Worm (Caenorhabditis elegans) whole organism, L4 larva: Measurements from ENCODE around the gene rfc-4.

Source experiments
- F37D6.2 ChIP-seq: sonication (generic microtip); optimal IDR thresholded peaks from 2 replicates; lab custom pipeline; 2016; ENCODE audit warnings: mild to moderate bottlenecking, missing genetic modification characterization, missing compliant biosample characterization
- F44E2.7 ChIP-seq: fragments of 200-800 bp; sonication (Bioruptor generic); IDR thresholded peaks from 2 replicates; pipeline ENCODE4 v2.1.2; 2022; ENCODE audit warnings: missing genetic modification characterization, missing compliant biosample characterization
- F49E8.2 ChIP-seq: sonication (generic microtip); optimal IDR thresholded peaks from 2 replicates; lab custom pipeline; 2016; ENCODE audit warnings: missing compliant biosample characterization, mild to moderate bottlenecking, missing genetic modification characterization, borderline replicate concordance
- R02D3.7 ChIP-seq: fragments of 150-350 bp; sonication (generic microtip); optimal IDR thresholded peaks from 3 replicates; lab custom pipeline; 2014; ENCODE audit warnings: missing biosample characterization, missing genetic modification characterization
- T20F7.1 ChIP-seq: fragments of 200-800 bp; sonication (Bioruptor generic); optimal IDR thresholded peaks from 2 replicates; lab custom pipeline; 2018; ENCODE audit warnings: mild to moderate bottlenecking, missing genetic modification characterization, missing compliant biosample characterization
- Y48G9A.11 ChIP-seq: fragments of 200-800 bp; sonication (Bioruptor generic); IDR thresholded peaks from 2 replicates; pipeline ENCODE4 v1.3.6; 2022; ENCODE audit warnings: missing genetic modification reagents, missing genetic modification characterization, missing compliant biosample characterization
- Y5F2A.4 ChIP-seq: fragments of 200-800 bp; sonication (Bioruptor generic); optimal IDR thresholded peaks from 2 replicates; lab custom pipeline; 2018; ENCODE audit warnings: mild to moderate bottlenecking, missing genetic modification characterization, missing compliant biosample characterization
- ZK546.5 ChIP-seq, 2 experiments: sonication (generic microtip); optimal IDR thresholded peaks; 2 replicates each; lab custom pipeline; 2017; ENCODE audit warnings: missing biosample characterization in 2 of 2, missing genetic modification characterization in 2 of 2
- aly-2 ChIP-seq: sonication (generic microtip); optimal IDR thresholded peaks from 2 replicates; lab custom pipeline; 2018; ENCODE audit warnings: missing biosample characterization, missing genetic modification characterization
- ceh-32 ChIP-seq: sonication (generic microtip); optimal IDR thresholded peaks from 2 replicates; lab custom pipeline; 2016; ENCODE audit warnings: mild to moderate bottlenecking, missing genetic modification characterization, missing compliant biosample characterization; ENCODE audit not compliant: poor library complexity
- ceh-62 ChIP-seq: sonication (generic microtip); optimal IDR thresholded peaks from 2 replicates; lab custom pipeline; 2017; ENCODE audit warnings: missing biosample characterization, missing genetic modification characterization
- daf-12 ChIP-seq: fragments of 150-350 bp; optimal IDR thresholded peaks from 2 replicates; lab custom pipeline; 2014; ENCODE audit warnings: missing biosample characterization, missing genetic modification reagents, missing genetic modification characterization
- daf-16 ChIP-seq, 3 experiments: sonication (generic microtip); optimal IDR thresholded peaks; 2 replicates each; lab custom pipeline; 2016 to 2017; ENCODE audit warnings: missing genetic modification characterization in 3 of 3, missing genetic modification reagents in 3 of 3, mild to moderate bottlenecking in 2 of 3, missing compliant biosample characterization in 2 of 3, missing biosample characterization in 1 of 3, moderate library complexity in 1 of 3
- daf-19 ChIP-seq: fragments of 200-800 bp; sonication (Bioruptor generic); conservative IDR thresholded peaks from 2 replicates; pipeline ENCODE4 v1.3.6; 2022; ENCODE audit warnings: missing genetic modification characterization, missing compliant biosample characterization
- dmd-9 ChIP-seq: fragments of 200-800 bp; sonication (Bioruptor generic); IDR thresholded peaks from 2 replicates; pipeline ENCODE4 v1.3.6; 2022; ENCODE audit warnings: missing genetic modification reagents, missing genetic modification characterization, missing compliant biosample characterization
- duxl-1 ChIP-seq: sonication (generic microtip); optimal IDR thresholded peaks from 2 replicates; lab custom pipeline; 2016; ENCODE audit warnings: mild to moderate bottlenecking, missing genetic modification characterization, moderate library complexity, missing compliant biosample characterization; ENCODE audit not compliant: poor library complexity
- egl-43 ChIP-seq: fragments of 200-800 bp; sonication (Bioruptor generic); IDR thresholded peaks from 2 replicates; pipeline ENCODE4 v1.3.6; 2022; ENCODE audit warnings: missing genetic modification reagents, missing genetic modification characterization, missing compliant biosample characterization
- hlh-11 ChIP-seq: fragments of 200-800 bp; sonication (Bioruptor generic); optimal IDR thresholded peaks from 2 replicates; lab custom pipeline; 2018; ENCODE audit warnings: mild to moderate bottlenecking, missing genetic modification characterization, missing compliant biosample characterization
- hlh-30 ChIP-seq: sonication (generic microtip); optimal IDR thresholded peaks from 2 replicates; lab custom pipeline; 2017; ENCODE audit warnings: antibody characterized with exemption, mild to moderate bottlenecking, missing genetic modification characterization, missing compliant biosample characterization; ENCODE audit not compliant: insufficient read depth
- hmg-1.1 ChIP-seq: fragments of 200-800 bp; sonication (Bioruptor generic); IDR thresholded peaks from 2 replicates; pipeline ENCODE4 v1.3.6; 2022; ENCODE audit warnings: missing genetic modification reagents, missing genetic modification characterization, missing compliant biosample characterization
- jun-1 ChIP-seq: fragments of 150-350 bp; optimal IDR thresholded peaks from 2 replicates; lab custom pipeline; 2014; ENCODE audit warnings: missing biosample characterization, missing genetic modification reagents, missing genetic modification characterization
- lim-7 ChIP-seq: fragments of 200-800 bp; sonication (Bioruptor generic); IDR thresholded peaks from 2 replicates; pipeline ENCODE4 v1.3.6; 2022; ENCODE audit warnings: missing genetic modification characterization, missing compliant biosample characterization
- lin-15B ChIP-seq: fragments of 150-350 bp; sonication (generic microtip); optimal IDR thresholded peaks from 3 replicates; lab custom pipeline; 2014; ENCODE audit warnings: missing biosample characterization, missing genetic modification characterization
- lin-38 ChIP-seq: fragments of 200-800 bp; sonication (Bioruptor generic); IDR thresholded peaks from 2 replicates; pipeline ENCODE4 v1.3.6; 2022; ENCODE audit warnings: missing genetic modification reagents, missing genetic modification characterization, missing compliant biosample characterization
- lir-3 ChIP-seq: sonication (generic microtip); optimal IDR thresholded peaks from 2 replicates; lab custom pipeline; 2016; ENCODE audit warnings: mild to moderate bottlenecking, missing genetic modification characterization, missing compliant biosample characterization
- lsy-2 ChIP-seq, 2 experiments: fragments of 150-350 bp in 1 of 2; sonication (generic microtip) in 1 of 2; optimal IDR thresholded peaks; 2 replicates each; lab custom pipeline; 2014 to 2017; ENCODE audit warnings: missing biosample characterization in 2 of 2, missing genetic modification characterization in 2 of 2
- mdl-1 ChIP-seq, 2 experiments: fragments of 150-350 bp in 1 of 2; sonication (generic microtip) in 1 of 2; optimal IDR thresholded peaks; 2 replicates each; lab custom pipeline; 2014 to 2017; ENCODE audit warnings: missing biosample characterization in 2 of 2, missing genetic modification characterization in 2 of 2
- mep-1 ChIP-seq: fragments of 150-350 bp; sonication (generic microtip); optimal IDR thresholded peaks from 3 replicates; lab custom pipeline; 2014; ENCODE audit warnings: missing biosample characterization, missing genetic modification characterization
- mes-2 ChIP-seq: sonication (generic microtip); optimal IDR thresholded peaks from 2 replicates; lab custom pipeline; 2016; ENCODE audit warnings: missing genotype, mild to moderate bottlenecking, missing genetic modification characterization, missing compliant biosample characterization; ENCODE audit not compliant: poor library complexity, severe bottlenecking
- nhr-102 ChIP-seq: sonication (generic microtip); optimal IDR thresholded peaks from 2 replicates; lab custom pipeline; 2016; ENCODE audit warnings: mild to moderate bottlenecking, missing genetic modification characterization, moderate library complexity, missing compliant biosample characterization
- nhr-11 ChIP-seq: fragments of 150-350 bp; optimal IDR thresholded peaks from 2 replicates; lab custom pipeline; 2014; ENCODE audit warnings: missing biosample characterization, missing genetic modification characterization
- nhr-41 ChIP-seq: fragments of 200-800 bp; sonication (Bioruptor generic); IDR thresholded peaks from 2 replicates; pipeline ENCODE4 v1.3.6; 2022; ENCODE audit warnings: missing genetic modification reagents, missing genetic modification characterization, missing compliant biosample characterization
- nhr-42 ChIP-seq: fragments of 200-800 bp; sonication (Bioruptor generic); IDR thresholded peaks from 2 replicates; pipeline ENCODE4 v1.3.6; 2022; ENCODE audit warnings: missing genetic modification characterization, missing compliant biosample characterization
- pha-4 ChIP-seq, 2 experiments: fragments of 150-350 bp in 1 of 2; fragments of 200-800 bp in 1 of 2; sonication (Bioruptor generic) in 1 of 2; IDR thresholded peaks in 1 of 2; optimal IDR thresholded peaks in 1 of 2; 2 replicates each; pipeline versions ENCODE4 v1.3.6 to Lab custom; 2014 to 2022; ENCODE audit warnings: missing genetic modification characterization in 2 of 2, missing genetic modification reagents in 2 of 2, missing biosample characterization in 1 of 2, missing compliant biosample characterization in 1 of 2
- rbr-2 ChIP-seq: sonication (generic microtip); optimal IDR thresholded peaks from 2 replicates; lab custom pipeline; 2016; ENCODE audit warnings: missing genotype, missing genetic modification characterization, missing compliant biosample characterization
- saeg-2 ChIP-seq: fragments of 200-800 bp; sonication (Bioruptor generic); IDR thresholded peaks from 2 replicates; pipeline ENCODE4 v1.3.6; 2022; ENCODE audit warnings: missing genetic modification reagents, missing genetic modification characterization, missing compliant biosample characterization
- sdz-12 ChIP-seq: fragments of 200-800 bp; sonication (Bioruptor generic); optimal IDR thresholded peaks from 2 replicates; lab custom pipeline; 2018; ENCODE audit warnings: mild to moderate bottlenecking, missing genetic modification characterization, missing compliant biosample characterization
- set-16 ChIP-seq: fragments of 200-800 bp; sonication (Bioruptor generic); IDR thresholded peaks from 2 replicates; pipeline ENCODE4 v1.3.6; 2022; ENCODE audit warnings: missing genetic modification reagents, missing genetic modification characterization, missing compliant biosample characterization
- spr-1 ChIP-seq: sonication (generic microtip); optimal IDR thresholded peaks from 2 replicates; lab custom pipeline; 2016; ENCODE audit warnings: mild to moderate bottlenecking, missing genetic modification characterization, missing compliant biosample characterization
- spr-3 ChIP-seq: fragments of 200-800 bp; sonication (Bioruptor generic); optimal IDR thresholded peaks from 2 replicates; lab custom pipeline; 2018; ENCODE audit warnings: mild to moderate bottlenecking, missing genetic modification characterization, missing compliant biosample characterization
- tag-97 ChIP-seq: fragments of 200-800 bp; sonication (Bioruptor generic); IDR thresholded peaks from 2 replicates; pipeline ENCODE4 v1.3.6; 2022; ENCODE audit warnings: missing genetic modification characterization, missing compliant biosample characterization
- zag-1 ChIP-seq: fragments of 150-350 bp; optimal IDR thresholded peaks from 2 replicates; lab custom pipeline; 2014; ENCODE audit warnings: missing biosample characterization, missing genetic modification characterization
- zfp-2 ChIP-seq: sonication (generic microtip); optimal IDR thresholded peaks from 2 replicates; lab custom pipeline; 2016; ENCODE audit warnings: mild to moderate bottlenecking, missing genetic modification characterization, missing compliant biosample characterization
- zfp-3 ChIP-seq: fragments of 200-800 bp; sonication (Bioruptor generic); conservative IDR thresholded peaks from 2 replicates; pipeline ENCODE4 v1.3.6; 2022; ENCODE audit warnings: missing genetic modification reagents, missing genetic modification characterization, missing compliant biosample characterization
- ztf-7 ChIP-seq: fragments of 150-350 bp; optimal IDR thresholded peaks from 2 replicates; lab custom pipeline; 2014; ENCODE audit warnings: missing biosample characterization, missing genetic modification characterization

The rfc-4 gene

ce11 chrIII:6961937-6962504, 10.0 kb upstream of the rfc-4 start, which contains the start of the genes rpn-6.1 and F57B9.1 (continued):
- TF ChIP-seq lin-15B (tag; lab: Kevin White, UChicago) (no peak), rbr-2 (tag; lab: Kevin White, UChicago) (no peak), tag-97 (GFP tag; lab: Robert Waterston, UW) (no peak), zag-1 (no peak), dmd-9 (GFP tag; lab: Robert Waterston, UW) (no peak), aly-2 (tag; lab: Kevin White, UChicago) (no peak), egl-43 (GFP tag; lab: Robert Waterston, UW) (no peak), mep-1 (tag; lab: Kevin White, UChicago) (peak; percentile 10), duxl-1 (no peak), spr-1 (no peak), mdl-1 (tag; optimal IDR thresholded peaks at IDR 0.05; lab: Kevin White, UChicago) (no peak), jun-1 (no peak), Y48G9A.11 (GFP tag; lab: Robert Waterston, UW) (no peak), lim-7 (GFP tag; lab: Robert Waterston, UW) (no peak), ZK546.5 (tag; optimal IDR thresholded peaks at IDR 0.05; lab: Kevin White, UChicago) (no peak), ztf-7 (tag; lab: Kevin White, UChicago) (peak; percentile 28), lir-3 (tag; lab: Kevin White, UChicago) (no peak), F49E8.2 (tag; lab: Kevin White, UChicago) (no peak), spr-3 (GFP tag; lab: Kevin White, UChicago) (no peak), hlh-30 (tag; lab: Kevin White, UChicago) (peak; percentile 87), nhr-41 (GFP tag; lab: Robert Waterston, UW) (no peak), hlh-11 (tag; lab: Kevin White, UChicago) (peak; percentile 78), nhr-42 (no peak), zfp-3 (GFP tag; lab: Robert Waterston, UW) (no peak), sdz-12 (GFP tag; lab: Kevin White, UChicago) (no peak), pha-4 (GFP tag; IDR thresholded peaks at IDR 0.05; lab: Robert Waterston, UW) (no peak), pha-4 (tag; optimal IDR thresholded peaks at IDR 0.05; lab: Kevin White, UChicago) (no peak), Y5F2A.4 (GFP tag; lab: Kevin White, UChicago) (no peak), ceh-32 (tag; lab: Kevin White, UChicago) (no peak), zfp-2 (tag; lab: Kevin White, UChicago) (no peak), saeg-2 (GFP tag; lab: Robert Waterston, UW) (no peak)

- no peak for TF ChIP-seq hlh-11 (tag; lab: Kevin White, UChicago)
- TF ChIP-seq T20F7.1 = peak; percentile 94
- TF ChIP-seq zfp-2 (tag; lab: Kevin White, UChicago) = no peak
- TF ChIP-seq F49E8.2 (tag; lab: Kevin White, UChicago) = no peak
- TF ChIP-seq Y48G9A.11 (GFP tag; lab: Robert Waterston, UW) = peak; percentile 85
- TF ChIP-seq ceh-32 (tag; lab: Kevin White, UChicago) = no peak
- no peak for TF ChIP-seq ceh-62 (tag; lab: Kevin White, UChicago)
- TF ChIP-seq daf-19 (GFP tag; lab: Robert Waterston, UW) = no peak
- TF ChIP-seq F37D6.2 (tag; lab: Kevin White, UChicago) = no peak
- TF ChIP-seq ZK546.5 (tag; optimal IDR thresholded peaks at IDR 0.05; lab: Kevin White, UChicago) = no peak
- TF ChIP-seq hmg-1.1 (GFP tag; lab: Robert Waterston, UW) = 0 out of 2 replicates have a peak, but pooled peaks have one; percentile 9
- TF ChIP-seq daf-16 (GFP tag; optimal IDR thresholded peaks at IDR 0.05; lab: Kevin White, UChicago) = no peak
- peak; percentile 57 for TF ChIP-seq daf-16 (tag; optimal IDR thresholded peaks at IDR 0.05; lab: Kevin White, UChicago)
- peak; percentile 24 for TF ChIP-seq mep-1 (tag; lab: Kevin White, UChicago)
- TF ChIP-seq R02D3.7 (tag; lab: Kevin White, UChicago) = peak; percentile 57
- no peak for TF ChIP-seq daf-12 (tag; lab: Kevin White, UChicago)
- TF ChIP-seq hlh-30 (tag; lab: Kevin White, UChicago) = peak; percentile 91
- no peak for TF ChIP-seq zag-1
- TF ChIP-seq lin-38 (GFP tag; lab: Robert Waterston, UW) = 0 out of 2 replicates have a peak, but pooled peaks have one; percentile 7
- peak; percentile 67 for TF ChIP-seq mes-2 (tag; lab: Kevin White, UChicago)
- TF ChIP-seq F44E2.7 (GFP tag; lab: Robert Waterston, UW) = no peak
- peak in 1 of 2 experiments; percentile 88 for TF ChIP-seq lsy-2 (tag; optimal IDR thresholded peaks at IDR 0.05; lab: Kevin White, UChicago)
- TF ChIP-seq nhr-102 = no peak
- TF ChIP-seq set-16 (GFP tag; lab: Robert Waterston, UW) = peak; percentile 33; the same call in 1 of the 2 replicates
- TF ChIP-seq jun-1 = no peak
- no peak for TF ChIP-seq mdl-1 (tag; optimal IDR thresholded peaks at IDR 0.05; lab: Kevin White, UChicago)
- TF ChIP-seq nhr-11 (tag; lab: Kevin White, UChicago) = peak; percentile 9
Measured at ce11 chrIII:6968080-6968639, 3.9 kb upstream of the rfc-4 start, which contains the start of gene panl-2. panl-2 (minus strand) TSS chrIII:6968130.
